Worm (Caenorhabditis elegans): Measurements from ENCODE around the gene unc-130.

Gene unc-130

ce11 chrII:11237099-11237498 lies 44.7 kb upstream of the unc-130 start, which contains the start of gene fndc-1 (continued):
- TF ChIP-seq tlf-1 (GFP tag; optimal IDR thresholded peaks at IDR 0.05) (no peak), ztf-22 (GFP tag; optimal IDR thresholded peaks at IDR 0.05) (no peak), attf-3 (GFP tag; conservative IDR thresholded peaks at IDR 0.05) (no peak), pbrm-1 (GFP tag; IDR thresholded peaks at IDR 0.05) (no peak), F57A8.1 (GFP tag; optimal IDR thresholded peaks at IDR 0.05) (no peak), nhr-120 (GFP tag; IDR thresholded peaks at IDR 0.05) (no peak), repo-1 (tag; optimal IDR thresholded peaks at IDR 0.05) (no peak), hmg-1.2 (GFP tag; IDR thresholded peaks at IDR 0.05) (peak; percentile 8; the same call in 1 of the 2 replicates), let-607 (tag; optimal IDR thresholded peaks at IDR 0.05) (no peak), cebp-1 (GFP tag; IDR thresholded peaks at IDR 0.05) (no peak), cebp-1 (tag; optimal IDR thresholded peaks at IDR 0.05) (peak; percentile 33), Y79H2A.3 (GFP tag; conservative IDR thresholded peaks at IDR 0.05) (no peak), rcor-1 (GFP tag; IDR thresholded peaks at IDR 0.05) (no peak), dox-1 (GFP tag; IDR thresholded peaks at IDR 0.05) (no peak), somi-1 (GFP tag; optimal IDR thresholded peaks at IDR 0.05) (no peak)

ce11 chrII:11238869-11239647 lies 42.7 kb upstream of the unc-130 start, which contains the start of the genes rpn-9 and T06D8.9:
rpn-9 (minus strand) TSS chrII:11238919.
T06D8.9 (plus strand) TSS chrII:11239597.
- no peak for TF ChIP-seq hlh-12 (tag; optimal IDR thresholded peaks at IDR 0.05)
- peak; percentile 78 for TF ChIP-seq hsf-1 (GFP tag; IDR thresholded peaks at IDR 0.05)
- TF ChIP-seq zim-3 (tag; optimal IDR thresholded peaks at IDR 0.05) = no peak
- peak; percentile 90 for TF ChIP-seq lsl-1 (GFP tag; optimal IDR thresholded peaks at IDR 0.05)
- peak; percentile 79 for TF ChIP-seq efl-1 (GFP tag; optimal IDR thresholded peaks at IDR 0.05)
- TF ChIP-seq lin-26 (GFP tag; IDR thresholded peaks at IDR 0.05) = no peak
- TF ChIP-seq snpc-3.4 (tag; optimal IDR thresholded peaks at IDR 0.05) = peak; percentile 48
- peak in 2 of 3 experiments; percentile 15 to 71 for TF ChIP-seq lin-35 (GFP tag; optimal IDR thresholded peaks at IDR 0.05)
- no peak for TF ChIP-seq Y53F4B.3 (GFP tag; IDR thresholded peaks at IDR 0.05)
- TF ChIP-seq B0336.3 (GFP tag; IDR thresholded peaks at IDR 0.05) = peak; percentile 28; the same call in 1 of the 2 replicates
- no peak for TF ChIP-seq aptf-2 (GFP tag; conservative IDR thresholded peaks at IDR 0.05)
- no peak for TF ChIP-seq ccch-3 (GFP tag; optimal IDR thresholded peaks at IDR 0.05)
- no peak for TF ChIP-seq lag-1 (GFP tag; IDR thresholded peaks at IDR 0.05)
- no peak for TF ChIP-seq F10E7.11 (tag; optimal IDR thresholded peaks at IDR 0.05)
- TF ChIP-seq bed-1 (GFP tag; IDR thresholded peaks at IDR 0.05) = no peak
- TF ChIP-seq die-1 (tag; optimal IDR thresholded peaks at IDR 0.05) = no peak
- TF ChIP-seq zfh-2 (GFP tag; conservative IDR thresholded peaks at IDR 0.05) = no peak
- no peak for TF ChIP-seq pha-4 (tag; optimal IDR thresholded peaks at IDR 0.05)
- no peak for TF ChIP-seq akir-1 (GFP tag; optimal IDR thresholded peaks at IDR 0.05)
- peak; percentile 62; the same call in 1 of the 2 replicates for TF ChIP-seq ceh-100 (GFP tag; IDR thresholded peaks at IDR 0.05)
- no peak for TF ChIP-seq mel-28 (tag; optimal IDR thresholded peaks at IDR 0.05; ENCODE audit: borderline replicate concordance)
- peak; percentile 65 for TF ChIP-seq xnd-1 (tag; optimal IDR thresholded peaks at IDR 0.05)
- no peak for TF ChIP-seq B0261.1 (tag; optimal IDR thresholded peaks at IDR 0.05)
- no peak for TF ChIP-seq F57A8.1 (GFP tag; optimal IDR thresholded peaks at IDR 0.05)
- TF ChIP-seq F37B4.10 (GFP tag; IDR thresholded peaks at IDR 0.05) = no peak
- peak; percentile 54 for TF ChIP-seq ceh-27 (GFP tag; optimal IDR thresholded peaks at IDR 0.05)
- no peak; the same call in 1 of the 2 replicates for TF ChIP-seq Y53G8AR.9 (GFP tag; conservative IDR thresholded peaks at IDR 0.05)
- no peak for TF ChIP-seq nhr-90 (tag; optimal IDR thresholded peaks at IDR 0.05)
- no peak for TF ChIP-seq cebp-2 (GFP tag; IDR thresholded peaks at IDR 0.05)
- TF ChIP-seq hmg-20 (GFP tag; IDR thresholded peaks at IDR 0.05) = no peak
- peak; percentile 45; the same call in 1 of the 2 replicates for TF ChIP-seq Y67H2A.10 (GFP tag; conservative IDR thresholded peaks at IDR 0.05)
- TF ChIP-seq rec-8 (tag; optimal IDR thresholded peaks at IDR 0.05) = no peak
- TF ChIP-seq sea-2 (GFP tag; IDR thresholded peaks at IDR 0.05) = no peak

Data from whole organism, young adult.